Worm (Caenorhabditis elegans): ENCODE data around the gene F58E6.6.

DNA sequence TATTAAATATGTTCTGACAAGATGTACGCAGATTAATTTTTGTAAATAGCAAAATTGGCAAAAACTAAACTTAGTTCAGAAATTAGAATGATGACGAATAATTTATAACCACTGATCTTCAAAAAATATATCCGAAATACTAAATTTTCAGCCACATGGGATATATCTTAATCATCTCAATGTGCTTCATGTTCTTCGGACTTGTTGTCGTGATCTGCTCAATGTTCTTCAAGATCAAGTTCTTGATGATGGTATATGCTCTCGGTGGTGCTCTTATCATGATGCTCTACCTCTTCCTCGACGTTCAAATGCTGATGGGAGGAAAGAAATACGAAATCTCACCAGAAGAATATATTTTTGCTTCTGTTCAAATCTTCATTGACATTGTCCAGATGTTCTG lies 46.2 kb downstream of the F58E6.6 start:
- TF ChIP-seq nhr-10 (tag; optimal IDR thresholded peaks at IDR 0.05), result no peak
- no peak for TF ChIP-seq nhr-25 (tag; optimal IDR thresholded peaks at IDR 0.05; ENCODE audit: borderline replicate concordance, insufficient read depth)
- TF ChIP-seq ceh-44 (GFP tag; IDR thresholded peaks at IDR 0.05), result no peak
- TF ChIP-seq lin-38 (GFP tag; IDR thresholded peaks at IDR 0.05), result no peak
- no peak for TF ChIP-seq zip-2 (tag; optimal IDR thresholded peaks at IDR 0.05)
- no peak for TF ChIP-seq lsy-2 (tag; optimal IDR thresholded peaks at IDR 0.05)
- TF ChIP-seq nhr-111 (GFP tag; optimal IDR thresholded peaks at IDR 0.05), result no peak
- no peak for TF ChIP-seq egl-27 (tag; optimal IDR thresholded peaks at IDR 0.05)
- TF ChIP-seq snpc-4 (tag; optimal IDR thresholded peaks at IDR 0.05), result no peak
- no peak for TF ChIP-seq nhr-6 (tag; optimal IDR thresholded peaks at IDR 0.05)
- no peak for TF ChIP-seq nhr-76 (tag; optimal IDR thresholded peaks at IDR 0.05)
- no peak for TF ChIP-seq nhr-48 (tag; optimal IDR thresholded peaks at IDR 0.05)

All from whole organism, L4 larva.